Fruit fly (Drosophila melanogaster) whole organism, embryonic: ENCODE results near the gene TTLL6B.

ENCODE experiments used
- Atf6 ChIP-seq: fragments of 200-800 bp; sonication (Bioruptor generic); IDR thresholded peaks from 2 replicates; pipeline ENCODE4 v1.3.6; 2022; ENCODE audit warnings: missing biosample characterization, missing genetic modification characterization
- Awh ChIP-seq: fragments of 200-800 bp; sonication (Bioruptor generic); IDR thresholded peaks from 2 replicates; pipeline ENCODE4, ENCODE4 v1.3.6; 2022; ENCODE audit warnings: missing biosample characterization, missing genetic modification characterization
- BEAF-32 ChIP-seq: fragments of 200-800 bp; sonication (Bioruptor generic); optimal IDR thresholded peaks from 3 replicates; lab custom pipeline; 2017; ENCODE audit warnings: missing biosample characterization, missing genetic modification characterization, mild to moderate bottlenecking, moderate library complexity, missing genetic modification reagents
- CG10431 ChIP-seq: fragments of 200-800 bp; sonication (Bioruptor generic); optimal IDR thresholded peaks from 3 replicates; lab custom pipeline; 2018; ENCODE audit warnings: missing biosample characterization, mild to moderate bottlenecking, missing genetic modification characterization
- CG10979 ChIP-seq: fragments of 200-800 bp; sonication (Bioruptor generic); optimal IDR thresholded peaks from 2 replicates; lab custom pipeline; 2018; ENCODE audit warnings: missing biosample characterization, mild to moderate bottlenecking, missing genetic modification characterization, moderate library complexity
- CG11456 ChIP-seq: fragments of 200-800 bp; sonication (Bioruptor generic); IDR thresholded peaks from 3 replicates; pipeline ENCODE4 v1.3.6; 2022; ENCODE audit warnings: missing biosample characterization, missing genetic modification characterization
- CG11695 ChIP-seq: fragments of 200-800 bp; sonication (Bioruptor generic); IDR thresholded peaks from 3 replicates; pipeline ENCODE4 v1.3.6; 2022; ENCODE audit warnings: missing biosample characterization, missing genetic modification characterization
- CG11723 ChIP-seq: fragments of 200-800 bp; sonication (Bioruptor generic); optimal IDR thresholded peaks from 2 replicates; lab custom pipeline; 2017; ENCODE audit warnings: missing biosample characterization, mild to moderate bottlenecking, missing genetic modification characterization
- CG12236 ChIP-seq: fragments of 200-800 bp; sonication (Bioruptor generic); optimal IDR thresholded peaks from 2 replicates; lab custom pipeline; 2016; ENCODE audit warnings: missing biosample characterization, missing genetic modification characterization
- CG14965 ChIP-seq: fragments of 200-800 bp; sonication (Bioruptor generic); optimal IDR thresholded peaks from 2 replicates; lab custom pipeline; 2016; ENCODE audit warnings: missing biosample characterization, missing genetic modification characterization, borderline replicate concordance
- CG15269 ChIP-seq: fragments of 200-800 bp; sonication (Bioruptor generic); optimal IDR thresholded peaks from 2 replicates; lab custom pipeline; 2018; ENCODE audit warnings: missing biosample characterization, mild to moderate bottlenecking, missing genetic modification characterization, moderate library complexity
- CG1529 ChIP-seq: fragments of 200-800 bp; sonication (Bioruptor generic); optimal IDR thresholded peaks from 3 replicates; lab custom pipeline; 2018; ENCODE audit warnings: missing biosample characterization, missing genetic modification characterization
- CG16815 ChIP-seq: fragments of 200-800 bp; sonication (Bioruptor generic); optimal IDR thresholded peaks from 3 replicates; lab custom pipeline; 2017; ENCODE audit warnings: missing biosample characterization, mild to moderate bottlenecking, missing genetic modification characterization
- CG3726 ChIP-seq: fragments of 200-800 bp; sonication (Bioruptor generic); IDR thresholded peaks from 3 replicates; pipeline ENCODE4, ENCODE4 v1.3.6; 2022; ENCODE audit warnings: missing biosample characterization, missing genetic modification characterization
- CG43689 ChIP-seq: fragments of 200-800 bp; sonication (Bioruptor generic); IDR thresholded peaks from 2 replicates; pipeline ENCODE4 v1.3.6; 2022; ENCODE audit warnings: missing biosample characterization, missing genetic modification characterization
- CG6272 ChIP-seq: fragments of 200-800 bp; sonication (Bioruptor generic); IDR thresholded peaks from 2 replicates; pipeline ENCODE4 v1.3.6; 2022; ENCODE audit warnings: missing biosample characterization, missing genetic modification characterization
- CG7987 ChIP-seq: fragments of 200-800 bp; sonication (Bioruptor generic); optimal IDR thresholded peaks from 2 replicates; lab custom pipeline; 2018; ENCODE audit warnings: missing biosample characterization, mild to moderate bottlenecking, missing genetic modification characterization, moderate library complexity
- CG8089 ChIP-seq: fragments of 200-800 bp; sonication (Bioruptor generic); optimal IDR thresholded peaks from 3 replicates; lab custom pipeline; 2016; ENCODE audit warnings: missing biosample characterization, missing genetic modification characterization
- CG8359 ChIP-seq: fragments of 200-800 bp; sonication (Bioruptor generic); optimal IDR thresholded peaks from 2 replicates; lab custom pipeline; 2017; ENCODE audit warnings: missing biosample characterization, mild to moderate bottlenecking, missing genetic modification characterization, borderline replicate concordance
- CG8944 ChIP-seq: fragments of 200-800 bp; sonication (Bioruptor generic); optimal IDR thresholded peaks from 3 replicates; lab custom pipeline; 2016; ENCODE audit warnings: missing biosample characterization, missing genetic modification characterization
- CG9797 ChIP-seq: fragments of 200-800 bp; sonication (Bioruptor generic); optimal IDR thresholded peaks from 3 replicates; lab custom pipeline; 2018; ENCODE audit warnings: missing biosample characterization, mild to moderate bottlenecking, missing genetic modification characterization
- D19A ChIP-seq: fragments of 200-800 bp; optimal IDR thresholded peaks from 3 replicates; lab custom pipeline; 2019; ENCODE audit warnings: missing biosample characterization, mild to moderate bottlenecking, missing genetic modification characterization, moderate library complexity
- Dfd ChIP-seq, 2 experiments: fragments of >200 bp; optimal IDR thresholded peaks; 2 replicates each; lab custom pipeline; 2017; ENCODE audit warnings: missing biosample characterization in 2 of 2, missing genetic modification characterization in 2 of 2
- E2f2 ChIP-seq: fragments of 200-800 bp; sonication (Bioruptor generic); IDR thresholded peaks from 2 replicates; pipeline ENCODE4 v1.3.6; 2022; ENCODE audit warnings: missing biosample characterization, missing genetic modification characterization
- Elba2 ChIP-seq: fragments of 200-800 bp; sonication (Bioruptor generic); optimal IDR thresholded peaks from 3 replicates; lab custom pipeline; 2016; ENCODE audit warnings: missing biosample characterization, missing genetic modification characterization
- H2.0 ChIP-seq: fragments of 200-800 bp; sonication (Bioruptor generic); IDR thresholded peaks from 2 replicates; pipeline ENCODE4 v1.3.6; 2022; ENCODE audit warnings: missing biosample characterization, missing genetic modification characterization
- Hmx ChIP-seq: fragments of 200-800 bp; sonication (Bioruptor generic); optimal IDR thresholded peaks from 2 replicates; lab custom pipeline; 2016; ENCODE audit warnings: missing biosample characterization, missing genetic modification characterization
- NC2α ChIP-seq: fragments of 200-800 bp; sonication (Bioruptor generic); optimal IDR thresholded peaks from 2 replicates; lab custom pipeline; 2016; ENCODE audit warnings: missing biosample characterization, missing genetic modification characterization
- Poxn ChIP-seq: fragments of 200-800 bp; sonication (Bioruptor generic); IDR thresholded peaks from 2 replicates; pipeline ENCODE4 v1.3.6; 2022; ENCODE audit warnings: missing biosample characterization, missing genetic modification characterization
- Xbp1 ChIP-seq: fragments of 200-800 bp; sonication (Bioruptor generic); optimal IDR thresholded peaks from 3 replicates; lab custom pipeline; 2016; ENCODE audit warnings: missing biosample characterization, mild to moderate bottlenecking, missing genetic modification characterization
- YL-1 ChIP-seq: fragments of 200-800 bp; sonication (Bioruptor generic); optimal IDR thresholded peaks from 3 replicates; lab custom pipeline; 2017; ENCODE audit warnings: missing biosample characterization, mild to moderate bottlenecking, missing genetic modification characterization
- al ChIP-seq: fragments of 200-800 bp; sonication (Bioruptor generic); IDR thresholded peaks from 2 replicates; pipeline ENCODE4 v1.3.6; 2022; ENCODE audit warnings: missing biosample characterization, missing genetic modification characterization
- bbx ChIP-seq: fragments of 200-800 bp; sonication (Bioruptor generic); IDR thresholded peaks from 2 replicates; pipeline ENCODE4 v1.3.6; 2022; ENCODE audit warnings: missing biosample characterization, missing genetic modification characterization; ENCODE audit not compliant: partially characterized antibody
- caup ChIP-seq: fragments of 200-800 bp; sonication (Bioruptor generic); optimal IDR thresholded peaks from 3 replicates; lab custom pipeline; 2017; ENCODE audit warnings: missing biosample characterization, mild to moderate bottlenecking, missing genetic modification characterization, moderate library complexity; ENCODE audit not compliant: severe bottlenecking
- ci ChIP-seq: fragments of 200-800 bp; sonication (Bioruptor generic); IDR thresholded peaks from 3 replicates; pipeline ENCODE4 v1.3.6; 2022; ENCODE audit warnings: missing biosample characterization, missing genetic modification characterization
- danr ChIP-seq: fragments of 200-800 bp; sonication (Bioruptor generic); IDR thresholded peaks from 2 replicates; pipeline ENCODE4 v1.3.6; 2022; ENCODE audit warnings: missing biosample characterization, missing genetic modification characterization
- disco-r ChIP-seq: fragments of 200-800 bp; sonication (Bioruptor generic); optimal IDR thresholded peaks from 2 replicates; lab custom pipeline; 2016; ENCODE audit warnings: missing biosample characterization, missing genetic modification characterization
- eve ChIP-seq, 2 experiments: fragments of >200 bp; optimal IDR thresholded peaks; 2 replicates each; lab custom pipeline; 2017; ENCODE audit warnings: missing biosample characterization in 2 of 2, missing genetic modification characterization in 2 of 2
- fd102C ChIP-seq: fragments of 200-800 bp; sonication (Bioruptor generic); optimal IDR thresholded peaks from 2 replicates; lab custom pipeline; 2018; ENCODE audit warnings: missing biosample characterization, mild to moderate bottlenecking, missing genetic modification characterization, moderate library complexity
- kni ChIP-seq: fragments of 200-800 bp; sonication (Bioruptor generic); optimal IDR thresholded peaks from 3 replicates; lab custom pipeline; 2017; ENCODE audit warnings: mild to moderate bottlenecking, missing biosample characterization, missing genetic modification reagents, missing genetic modification characterization
- lab ChIP-seq: fragments of 200-800 bp; sonication (Bioruptor generic); optimal IDR thresholded peaks from 3 replicates; lab custom pipeline; 2017; ENCODE audit warnings: missing biosample characterization, missing genetic modification characterization, mild to moderate bottlenecking, moderate library complexity, missing genetic modification reagents
- phol ChIP-seq: fragments of 200-800 bp; sonication (Bioruptor generic); optimal IDR thresholded peaks from 3 replicates; lab custom pipeline; 2018; ENCODE audit warnings: missing biosample characterization, mild to moderate bottlenecking, missing genetic modification characterization, moderate library complexity
- pum ChIP-seq: fragments of 200-800 bp; sonication (Bioruptor generic); optimal IDR thresholded peaks from 2 replicates; lab custom pipeline; 2016; ENCODE audit warnings: missing biosample characterization, missing genetic modification characterization
- pzg ChIP-seq: fragments of 200-800 bp; sonication (Bioruptor generic); optimal IDR thresholded peaks from 3 replicates; lab custom pipeline; 2018; ENCODE audit warnings: missing biosample characterization, mild to moderate bottlenecking, missing genetic modification characterization, moderate library complexity
- shn ChIP-seq: fragments of 200-800 bp; sonication (Bioruptor generic); optimal IDR thresholded peaks from 3 replicates; lab custom pipeline; 2016; ENCODE audit warnings: missing biosample characterization, missing genetic modification characterization
- tx ChIP-seq: fragments of 200-800 bp; sonication (Bioruptor generic); optimal IDR thresholded peaks from 2 replicates; lab custom pipeline; 2016; ENCODE audit warnings: missing biosample characterization, missing genetic modification characterization
- unc-4 ChIP-seq: fragments of 200-800 bp; sonication (Bioruptor generic); IDR thresholded peaks from 2 replicates; pipeline ENCODE4 v1.3.6; 2022; ENCODE audit warnings: missing biosample characterization, missing genetic modification characterization; ENCODE audit not compliant: partially characterized antibody
- zen2 ChIP-seq: fragments of 200-800 bp; sonication (Bioruptor generic); IDR thresholded peaks from 3 replicates; pipeline ENCODE4 v1.3.6; 2022; ENCODE audit warnings: missing biosample characterization, missing genetic modification characterization; ENCODE audit not compliant: partially characterized antibody

The TTLL6B gene

DNA sequence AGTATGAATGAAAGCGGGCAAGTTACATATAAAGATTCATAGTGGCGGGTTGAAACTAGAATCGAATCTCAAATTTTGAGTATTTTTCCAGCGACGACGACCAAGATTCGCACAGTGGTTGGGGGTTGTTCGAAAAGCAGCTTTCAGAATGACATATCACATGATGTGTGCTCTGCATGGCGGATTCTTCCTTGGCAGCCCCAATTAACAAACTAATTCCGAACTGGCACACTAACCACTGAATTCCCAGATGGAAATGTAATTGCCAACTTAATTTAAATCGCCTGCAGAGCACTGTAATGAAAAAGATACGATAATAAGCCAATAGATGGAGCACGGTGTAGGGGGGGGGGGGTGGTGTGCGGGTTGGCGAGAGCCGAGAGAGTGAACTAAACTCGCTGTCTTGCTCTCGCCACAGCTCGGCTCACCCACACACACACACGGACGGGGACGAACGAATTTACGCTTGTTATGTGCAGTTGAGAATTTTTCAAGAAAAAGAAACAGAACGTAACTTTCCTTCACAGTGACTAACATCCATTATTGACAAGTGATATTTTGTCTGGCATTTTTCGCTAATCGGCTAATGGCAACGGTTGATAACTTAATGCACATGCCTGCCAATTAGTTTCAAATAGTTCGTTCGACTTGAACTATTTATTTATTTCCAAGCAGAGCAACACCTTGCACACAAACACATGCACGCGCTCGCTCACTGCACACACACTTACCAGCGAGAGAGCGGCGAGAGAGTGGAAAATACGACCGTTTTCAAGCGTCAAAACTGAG is 30.4 kb upstream of the TTLL6B start (continued):
- TF ChIP-seq Elba2 (GFP tag; lab: Kevin White, UChicago) (no peak), CG1529 (GFP tag; lab: Kevin White, UChicago) (peak; percentile 92), eve (GFP tag; optimal IDR thresholded peaks at IDR 0.05; lab: Kevin White, UChicago) (no peak), NC2α (GFP tag; lab: Kevin White, UChicago) (peak; percentile 82), E2f2 (GFP tag; lab: Robert Waterston, UW) (peak; percentile 84), Poxn (GFP tag; lab: Robert Waterston, UW) (peak; percentile 88), CG9797 (GFP tag; lab: Kevin White, UChicago) (no peak), lab (peak; percentile 98), al (GFP tag; lab: Robert Waterston, UW) (peak; percentile 94), fd102C (GFP tag; lab: Kevin White, UChicago) (peak; percentile 31), shn (peak; percentile 96), CG8089 (GFP tag; lab: Kevin White, UChicago) (peak; percentile 91), unc-4 (GFP tag; lab: Robert Waterston, UW) (peak; percentile 23), zen2 (GFP tag; lab: Robert Waterston, UW) (0 out of 3 replicates have a peak, but pooled peaks have one; percentile 17), Atf6 (GFP tag; lab: Robert Waterston, UW) (peak; percentile 96), danr (GFP tag; lab: Robert Waterston, UW) (peak; percentile 95), CG12236 (GFP tag; lab: Kevin White, UChicago) (peak; percentile 82), CG6272 (GFP tag; lab: Robert Waterston, UW) (peak; percentile 92), pzg (GFP tag; lab: Kevin White, UChicago) (peak; percentile 39), CG8944 (GFP tag; lab: Kevin White, UChicago) (peak; percentile 93), Hmx (GFP tag; lab: Kevin White, UChicago) (peak; percentile 62), CG43689 (GFP tag; lab: Robert Waterston, UW) (peak; percentile 92), ci (GFP tag; lab: Robert Waterston, UW) (peak; percentile 98), CG11695 (GFP tag; lab: Robert Waterston, UW) (peak; percentile 97), caup (GFP tag; lab: Kevin White, UChicago) (peak; percentile 97), Xbp1 (peak; percentile 95), CG11456 (GFP tag; lab: Robert Waterston, UW) (peak; percentile 96), D19A (tag; lab: Kevin White, UChicago) (peak; percentile 87), Awh (GFP tag; lab: Robert Waterston, UW) (peak; percentile 96), pum (GFP tag; lab: Kevin White, UChicago) (peak; percentile 94), CG16815 (GFP tag; lab: Kevin White, UChicago) (peak; percentile 97), H2.0 (GFP tag; lab: Robert Waterston, UW) (peak; percentile 97), kni (peak; percentile 92), CG10431 (peak; percentile 33), CG14965 (GFP tag; lab: Kevin White, UChicago) (peak; percentile 68), CG10979 (peak; percentile 91), BEAF-32 (peak; percentile 27), CG15269 (tag; lab: Kevin White, UChicago) (peak; percentile 97), CG11723 (GFP tag; lab: Kevin White, UChicago) (peak; percentile 92), CG8359 (peak; percentile 73), CG3726 (GFP tag; lab: Robert Waterston, UW) (peak; percentile 96), disco-r (GFP tag; lab: Kevin White, UChicago) (peak; percentile 89), Dfd (GFP tag; optimal IDR thresholded peaks at IDR 0.05; lab: Kevin White, UChicago) (no peak), tx (GFP tag; lab: Kevin White, UChicago) (peak; percentile 91), CG7987 (GFP tag; lab: Kevin White, UChicago) (peak; percentile 98), YL-1 (GFP tag; lab: Kevin White, UChicago) (peak; percentile 89), bbx (GFP tag; lab: Robert Waterston, UW) (peak; percentile 60), phol (tag; lab: Kevin White, UChicago) (peak; percentile 91)
